Worm (Caenorhabditis elegans) whole organism, L4/young adult: ENCODE measurements around the gene Y32G9A.5.

Source experiments
- W03F9.2 ChIP-seq: fragments of 150-350 bp; optimal IDR thresholded peaks from 2 replicates; lab custom pipeline; 2014; ENCODE audit warnings: missing biosample characterization, missing genetic modification characterization
- dao-5 ChIP-seq: sonication (generic microtip); optimal IDR thresholded peaks from 2 replicates; lab custom pipeline; 2016; ENCODE audit warnings: missing genotype, missing genetic modification characterization, moderate library complexity, missing compliant biosample characterization
- him-1 ChIP-seq: sonication (generic microtip); optimal IDR thresholded peaks from 2 replicates; lab custom pipeline; 2016; ENCODE audit warnings: missing genotype, missing genetic modification reagents, missing genetic modification characterization, missing compliant biosample characterization

Gene Y32G9A.5

ce11 chrV:1907350-1907749 is at the start of gene Y32G9A.5:
TSS of gene Y32G9A.5 (plus strand) at chrV:1907650.
- TF ChIP-seq dao-5 (tag; lab: Kevin White, UChicago) (no peak), him-1 (tag; lab: Kevin White, UChicago) (no peak), W03F9.2 (tag; lab: Kevin White, UChicago) (no peak)

- TF ChIP-seq him-1 (tag; lab: Kevin White, UChicago) (no peak), dao-5 (tag; lab: Kevin White, UChicago) (no peak), W03F9.2 (tag; lab: Kevin White, UChicago) (no peak)
Observed at ce11 chrV:1857840-1858239, 49.6 kb upstream of the Y32G9A.5 start.

ce11 chrV:1862954-1863353 is 44.5 kb upstream of the Y32G9A.5 start:
- TF ChIP-seq him-1 (tag; lab: Kevin White, UChicago) (no peak), W03F9.2 (tag; lab: Kevin White, UChicago) (no peak), dao-5 (tag; lab: Kevin White, UChicago) (no peak)

ce11 chrV:1864997-1865396 is 42.5 kb upstream of the Y32G9A.5 start:
- TF ChIP-seq dao-5 (tag; lab: Kevin White, UChicago) (no peak), W03F9.2 (tag; lab: Kevin White, UChicago) (no peak), him-1 (tag; lab: Kevin White, UChicago) (no peak)

ce11 chrV:1868025-1868424 is 39.4 kb upstream of the Y32G9A.5 start:
- TF ChIP-seq dao-5 (tag; lab: Kevin White, UChicago) (no peak), him-1 (tag; lab: Kevin White, UChicago) (no peak), W03F9.2 (tag; lab: Kevin White, UChicago) (no peak)

ce11 chrV:1868596-1869263 is 38.7 kb upstream of the Y32G9A.5 start, which contains the start of gene knl-3:
TSS of gene knl-3 (plus strand) at chrV:1869213.
- TF ChIP-seq W03F9.2 (tag; lab: Kevin White, UChicago): peak; percentile 71
- no peak for TF ChIP-seq dao-5 (tag; lab: Kevin White, UChicago)
- TF ChIP-seq him-1 (tag; lab: Kevin White, UChicago): peak; percentile 83

ce11 chrV:1869682-1870081 is 37.8 kb upstream of the Y32G9A.5 start, which contains the start of gene T10B5.3:
TSS of gene T10B5.3 (minus strand) at chrV:1869782.
- TF ChIP-seq W03F9.2 (tag; lab: Kevin White, UChicago) (no peak), him-1 (tag; lab: Kevin White, UChicago) (no peak), dao-5 (tag; lab: Kevin White, UChicago) (no peak)

ce11 chrV:1870515-1870940 is 36.9 kb upstream of the Y32G9A.5 start:
- TF ChIP-seq W03F9.2 (tag; lab: Kevin White, UChicago): no peak
- TF ChIP-seq dao-5 (tag; lab: Kevin White, UChicago): no peak
- no peak for TF ChIP-seq him-1 (tag; lab: Kevin White, UChicago)

- peak; percentile 89 for TF ChIP-seq him-1 (tag; lab: Kevin White, UChicago)
- TF ChIP-seq W03F9.2 (tag; lab: Kevin White, UChicago): peak; percentile 86
- TF ChIP-seq dao-5 (tag; lab: Kevin White, UChicago): peak; percentile 26
Observed at ce11 chrV:1871768-1872296, 35.6 kb upstream of the Y32G9A.5 start, which contains the start of the genes T10B5.4 and cct-7. TSS of gene T10B5.4 (minus strand) at chrV:1871807. TSS of gene cct-7 (plus strand) at chrV:1872246.

ce11 chrV:1874827-1875226 is 32.6 kb upstream of the Y32G9A.5 start:
- TF ChIP-seq him-1 (tag; lab: Kevin White, UChicago) (no peak), dao-5 (tag; lab: Kevin White, UChicago) (no peak), W03F9.2 (tag; lab: Kevin White, UChicago) (no peak)

- TF ChIP-seq W03F9.2 (tag; lab: Kevin White, UChicago): no peak
- TF ChIP-seq him-1 (tag; lab: Kevin White, UChicago): no peak
- TF ChIP-seq dao-5 (tag; lab: Kevin White, UChicago): no peak
Observed at ce11 chrV:1875497-1875988, 31.9 kb upstream of the Y32G9A.5 start.

- TF ChIP-seq dao-5 (tag; lab: Kevin White, UChicago): no peak
- TF ChIP-seq him-1 (tag; lab: Kevin White, UChicago): no peak
- TF ChIP-seq W03F9.2 (tag; lab: Kevin White, UChicago): no peak
Observed at ce11 chrV:1878030-1878429, 29.4 kb upstream of the Y32G9A.5 start.

ce11 chrV:1883131-1883530 is 24.3 kb upstream of the Y32G9A.5 start:
- no peak for TF ChIP-seq W03F9.2 (tag; lab: Kevin White, UChicago)
- TF ChIP-seq him-1 (tag; lab: Kevin White, UChicago): no peak
- TF ChIP-seq dao-5 (tag; lab: Kevin White, UChicago): no peak
